Fruit fly (Drosophila melanogaster): ENCODE data around the gene CG14780.
A peak's percentile ranks its signal among the peaks of the same experiment; 100 is the strongest.

CG14780 gene

dm6 chrX:1517618-1518017 lies 45.3 kb downstream of the CG14780 start (continued):
- no peak for TF ChIP-seq salm (tag; optimal IDR thresholded peaks at IDR 0.05)
- peak; percentile 49 for TF ChIP-seq CG1603 (tag; optimal IDR thresholded peaks at IDR 0.05)
- TF ChIP-seq CG15479 (GFP tag; optimal IDR thresholded peaks at IDR 0.05), result no peak
- peak; percentile 26 for TF ChIP-seq gsb-n (tag; optimal IDR thresholded peaks at IDR 0.05)
- no peak for TF ChIP-seq CG9609 (GFP tag; optimal IDR thresholded peaks at IDR 0.05)
- TF ChIP-seq cad (GFP tag; optimal IDR thresholded peaks at IDR 0.05), result no peak
- no peak for TF ChIP-seq CG10209 (GFP tag; optimal IDR thresholded peaks at IDR 0.05)
- peak; percentile 33 for TF ChIP-seq Xbp1 (GFP tag; optimal IDR thresholded peaks at IDR 0.05)
- peak; percentile 0 for TF ChIP-seq NC2β (GFP tag; optimal IDR thresholded peaks at IDR 0.05)
- peak; percentile 93 for TF ChIP-seq CG6791 (GFP tag; IDR thresholded peaks at IDR 0.05; ENCODE audit: partially characterized antibody)
- TF ChIP-seq amos (GFP tag; IDR thresholded peaks at IDR 0.05; ENCODE audit: partially characterized antibody), result peak; percentile 90
- TF ChIP-seq knrl (GFP tag; IDR thresholded peaks at IDR 0.05; ENCODE audit: partially characterized antibody), result peak; percentile 89
- no peak for TF ChIP-seq dysf (GFP tag; IDR thresholded peaks at IDR 0.05)
- TF ChIP-seq sima (GFP tag; optimal IDR thresholded peaks at IDR 0.05), result no peak
- TF ChIP-seq Meics (GFP tag; optimal IDR thresholded peaks at IDR 0.05), result peak; percentile 34
- peak; percentile 25 for TF ChIP-seq Dad (GFP tag; optimal IDR thresholded peaks at IDR 0.05)
- TF ChIP-seq CG13123 (GFP tag; optimal IDR thresholded peaks at IDR 0.05), result no peak
- no peak for TF ChIP-seq D (optimal IDR thresholded peaks at IDR 0.05)
- TF ChIP-seq D (GFP tag; optimal IDR thresholded peaks at IDR 0.05), result no peak
- peak; percentile 24 for TF ChIP-seq PHDP (tag; optimal IDR thresholded peaks at IDR 0.05)
- peak; percentile 31 for TF ChIP-seq bab2 (GFP tag; optimal IDR thresholded peaks at IDR 0.05)
- no peak for TF ChIP-seq CG1024 (GFP tag; IDR thresholded peaks at IDR 0.05)
- TF ChIP-seq CG14050 (GFP tag; IDR thresholded peaks at IDR 0.05), result no peak
- no peak for TF ChIP-seq CG15011 (GFP tag; optimal IDR thresholded peaks at IDR 0.05)
- TF ChIP-seq Mad (GFP tag; optimal IDR thresholded peaks at IDR 0.05), result no peak
- TF ChIP-seq chn (GFP tag; optimal IDR thresholded peaks at IDR 0.05), result peak; percentile 29
- peak; percentile 12 for TF ChIP-seq CG12299 (tag; optimal IDR thresholded peaks at IDR 0.05)
- TF ChIP-seq esg (GFP tag; conservative IDR thresholded peaks at IDR 0.05), result no peak
- no peak for TF ChIP-seq NK7.1 (GFP tag; optimal IDR thresholded peaks at IDR 0.05)
- no peak for TF ChIP-seq CG11723 (GFP tag; optimal IDR thresholded peaks at IDR 0.05)
- TF ChIP-seq kah (GFP tag; optimal IDR thresholded peaks at IDR 0.05), result no peak
- TF ChIP-seq CG17385 (GFP tag; optimal IDR thresholded peaks at IDR 0.05), result peak; percentile 39
- TF ChIP-seq CG10274 (GFP tag; optimal IDR thresholded peaks at IDR 0.05), result no peak
- peak in 1 of 3 experiments; percentile 60 for TF ChIP-seq Stat92E (GFP tag; optimal IDR thresholded peaks at IDR 0.05)
- no peak for TF ChIP-seq CG8089 (GFP tag; optimal IDR thresholded peaks at IDR 0.05)
- TF ChIP-seq Bteb2 (GFP tag; optimal IDR thresholded peaks at IDR 0.05), result no peak
- TF ChIP-seq CG13894 (tag; optimal IDR thresholded peaks at IDR 0.05), result peak; percentile 73
- TF ChIP-seq Gug (GFP tag; IDR thresholded peaks at IDR 0.05), result peak; percentile 47; the same call in 2 of the 4 replicates
- 0 out of 3 replicates have a peak, but pooled peaks have one; percentile 15 for TF ChIP-seq CG11695 (GFP tag; IDR thresholded peaks at IDR 0.05)
- TF ChIP-seq disco-r (GFP tag; optimal IDR thresholded peaks at IDR 0.05), result no peak
- peak; percentile 70 for TF ChIP-seq Xrp1 (GFP tag; IDR thresholded peaks at IDR 0.05)
- TF ChIP-seq CG10565 (GFP tag; optimal IDR thresholded peaks at IDR 0.05), result no peak
- TF ChIP-seq CG6272 (GFP tag; IDR thresholded peaks at IDR 0.05), result no peak
- peak; percentile 29 for TF ChIP-seq ems (GFP tag; optimal IDR thresholded peaks at IDR 0.05)
- TF ChIP-seq Ravus (GFP tag; IDR thresholded peaks at IDR 0.05), result no peak
- no peak for TF ChIP-seq abd-A (tag; optimal IDR thresholded peaks at IDR 0.05)
- TF ChIP-seq emc (GFP tag; optimal IDR thresholded peaks at IDR 0.05), result no peak
- no peak for TF ChIP-seq CG9727 (GFP tag; optimal IDR thresholded peaks at IDR 0.05)
- no peak for TF ChIP-seq tgo (GFP tag; IDR thresholded peaks at IDR 0.05)
- peak; percentile 44 for TF ChIP-seq Dek (tag; optimal IDR thresholded peaks at IDR 0.05)
- TF ChIP-seq sna (GFP tag; IDR thresholded peaks at IDR 0.05; ENCODE audit: partially characterized antibody), result peak; percentile 96

All from whole organism, embryonic.